Fruit fly (Drosophila melanogaster) whole organism, prepupa: ENCODE measurements around the gene MCTS1.

ENCODE experiments used
- Blimp-1 ChIP-seq: fragments of 200-800 bp; sonication (Bioruptor generic); optimal IDR thresholded peaks from 3 replicates; lab custom pipeline; 2017; ENCODE audit warnings: missing biosample characterization, missing genetic modification characterization, mild to moderate bottlenecking, moderate library complexity, missing genetic modification reagents
- CG10631 ChIP-seq: fragments of 200-800 bp; sonication (Bioruptor generic); optimal IDR thresholded peaks from 2 replicates; lab custom pipeline; 2016; ENCODE audit warnings: missing biosample characterization, missing genetic modification characterization
- CG11294 ChIP-seq: fragments of 200-800 bp; sonication (Bioruptor generic); IDR thresholded peaks from 2 replicates; pipeline ENCODE4 v1.3.6; 2022; ENCODE audit warnings: missing biosample characterization, missing genetic modification characterization
- CG11762 ChIP-seq: fragments of 200-800 bp; sonication (Bioruptor generic); optimal IDR thresholded peaks from 3 replicates; lab custom pipeline; 2016; ENCODE audit warnings: missing biosample characterization, missing genetic modification characterization; ENCODE audit not compliant: insufficient read depth
- CG15336 ChIP-seq: fragments of 200-800 bp; sonication (Bioruptor generic); IDR thresholded peaks from 2 replicates; pipeline ENCODE4 v1.3.6; 2022; ENCODE audit warnings: missing biosample characterization, missing genetic modification characterization
- CG1621 ChIP-seq: fragments of 200-800 bp; sonication (Bioruptor generic); optimal IDR thresholded peaks from 3 replicates; lab custom pipeline; 2018; ENCODE audit warnings: missing biosample characterization, mild to moderate bottlenecking, missing genetic modification characterization
- CG16779 ChIP-seq: fragments of 200-800 bp; sonication (Bioruptor generic); optimal IDR thresholded peaks from 3 replicates; lab custom pipeline; 2017; ENCODE audit warnings: missing biosample characterization, mild to moderate bottlenecking, missing genetic modification characterization
- CG31627 ChIP-seq: fragments of 200-800 bp; sonication (Bioruptor generic); optimal IDR thresholded peaks from 3 replicates; lab custom pipeline; 2016; ENCODE audit warnings: missing biosample characterization, missing genetic modification characterization
- CG4318 ChIP-seq: fragments of 200-800 bp; sonication (Bioruptor generic); optimal IDR thresholded peaks from 3 replicates; lab custom pipeline; 2017; ENCODE audit warnings: missing biosample characterization, mild to moderate bottlenecking, missing genetic modification characterization
- CG6163 ChIP-seq: fragments of 200-800 bp; sonication (Bioruptor generic); IDR thresholded peaks from 3 replicates; pipeline ENCODE4 v1.3.6; 2022; ENCODE audit warnings: missing biosample characterization, missing genetic modification characterization
- CG6276 ChIP-seq: fragments of 200-800 bp; sonication (Bioruptor generic); optimal IDR thresholded peaks from 2 replicates; lab custom pipeline; 2017; ENCODE audit warnings: missing biosample characterization, mild to moderate bottlenecking, missing genetic modification characterization
- CG6792 ChIP-seq: fragments of 200-800 bp; sonication (Bioruptor generic); optimal IDR thresholded peaks from 3 replicates; lab custom pipeline; 2016; ENCODE audit warnings: missing biosample characterization, missing genetic modification characterization
- CG6808 ChIP-seq: fragments of 200-800 bp; sonication (Bioruptor generic); optimal IDR thresholded peaks from 3 replicates; lab custom pipeline; 2017; ENCODE audit warnings: missing biosample characterization, missing genetic modification characterization, mild to moderate bottlenecking, moderate library complexity, missing genetic modification reagents
- CG6854 ChIP-seq: fragments of 200-800 bp; sonication (Bioruptor generic); optimal IDR thresholded peaks from 2 replicates; lab custom pipeline; 2017; ENCODE audit warnings: missing biosample characterization, mild to moderate bottlenecking, missing genetic modification characterization
- CG7368 ChIP-seq: fragments of 200-800 bp; sonication (Bioruptor generic); optimal IDR thresholded peaks from 3 replicates; lab custom pipeline; 2016; ENCODE audit warnings: missing biosample characterization, missing genetic modification characterization
- CG8319 ChIP-seq: fragments of 200-800 bp; sonication (Bioruptor generic); optimal IDR thresholded peaks from 3 replicates; lab custom pipeline; 2016; ENCODE audit warnings: missing biosample characterization, missing genetic modification characterization
- CG9139 ChIP-seq: fragments of 200-800 bp; sonication (Bioruptor generic); optimal IDR thresholded peaks from 3 replicates; lab custom pipeline; 2017; ENCODE audit warnings: missing biosample characterization, mild to moderate bottlenecking, missing genetic modification characterization
- Eip75B ChIP-seq: fragments of 200-800 bp; sonication (Bioruptor generic); optimal IDR thresholded peaks from 3 replicates; lab custom pipeline; 2016; ENCODE audit warnings: missing biosample characterization, missing genetic modification characterization
- Eip78C ChIP-seq: fragments of 200-800 bp; sonication (Bioruptor generic); peaks from one replicate; lab custom pipeline; 2016; ENCODE audit warnings: missing biosample characterization, missing genetic modification characterization
- Eip93F ChIP-seq: fragments of 200-800 bp; sonication (Bioruptor generic); optimal IDR thresholded peaks from 2 replicates; lab custom pipeline; 2016; ENCODE audit warnings: missing biosample characterization, mild to moderate bottlenecking, missing genetic modification characterization
- Ets21C ChIP-seq: fragments of 200-800 bp; sonication (Bioruptor generic); optimal IDR thresholded peaks from 3 replicates; lab custom pipeline; 2016; ENCODE audit warnings: missing biosample characterization, missing genetic modification characterization
- Gug ChIP-seq: fragments of 200-800 bp; sonication (Bioruptor generic); IDR thresholded peaks from 2 replicates; pipeline ENCODE4 v1.3.6; 2022; ENCODE audit warnings: missing biosample characterization, missing genetic modification characterization
- Hr38 ChIP-seq: sonication (Bioruptor generic); optimal IDR thresholded peaks from 2 replicates; lab custom pipeline; 2016; ENCODE audit warnings: missing biosample characterization, missing genetic modification characterization
- Hr39 ChIP-seq: fragments of 200-800 bp; sonication (Bioruptor generic); optimal IDR thresholded peaks from 2 replicates; lab custom pipeline; 2016; ENCODE audit warnings: missing biosample characterization, missing genetic modification characterization
- Hr4 ChIP-seq: fragments of 200-800 bp; sonication (Bioruptor generic); optimal IDR thresholded peaks from 3 replicates; lab custom pipeline; 2016; ENCODE audit warnings: missing biosample characterization, missing genetic modification characterization
- OdsH ChIP-seq: fragments of 200-800 bp; sonication (Bioruptor generic); optimal IDR thresholded peaks from 3 replicates; lab custom pipeline; 2016; ENCODE audit warnings: missing biosample characterization, missing genetic modification characterization
- Smox ChIP-seq: fragments of 200-800 bp; sonication (Bioruptor generic); optimal IDR thresholded peaks from 3 replicates; lab custom pipeline; 2016; ENCODE audit warnings: missing biosample characterization, missing genetic modification characterization
- Sox102F ChIP-seq: fragments of 200-800 bp; sonication (Bioruptor generic); optimal IDR thresholded peaks from 2 replicates; lab custom pipeline; 2016; ENCODE audit warnings: missing biosample characterization, mild to moderate bottlenecking, missing genetic modification characterization
- Sox14 ChIP-seq: fragments of 200-800 bp; sonication (Bioruptor generic); optimal IDR thresholded peaks from 3 replicates; lab custom pipeline; 2016; ENCODE audit warnings: missing biosample characterization, missing genetic modification characterization
- Sox15 ChIP-seq: fragments of 200-800 bp; sonication (Bioruptor generic); optimal IDR thresholded peaks from 3 replicates; lab custom pipeline; 2016; ENCODE audit warnings: missing biosample characterization, missing genetic modification characterization
- achi ChIP-seq: fragments of 200-800 bp; sonication (Bioruptor generic); optimal IDR thresholded peaks from 3 replicates; lab custom pipeline; 2016; ENCODE audit warnings: missing biosample characterization, missing genetic modification characterization
- dac ChIP-seq: fragments of 200-800 bp; sonication (Bioruptor generic); optimal IDR thresholded peaks from 2 replicates; lab custom pipeline; 2017; ENCODE audit warnings: missing biosample characterization, mild to moderate bottlenecking, missing genetic modification characterization
- dsx ChIP-seq: fragments of 200-800 bp; optimal IDR thresholded peaks from 3 replicates; lab custom pipeline; 2019; ENCODE audit warnings: missing biosample characterization, mild to moderate bottlenecking, missing genetic modification characterization, moderate library complexity; ENCODE audit not compliant: poor library complexity, severe bottlenecking
- eg ChIP-seq: fragments of 200-800 bp; sonication (Bioruptor generic); IDR thresholded peaks from 3 replicates; pipeline ENCODE4 v1.3.6; 2022; ENCODE audit warnings: missing biosample characterization, missing genetic modification characterization
- fd59A ChIP-seq: fragments of 200-800 bp; sonication (Bioruptor generic); optimal IDR thresholded peaks from 2 replicates; lab custom pipeline; 2017; ENCODE audit warnings: missing biosample characterization, mild to moderate bottlenecking, missing genetic modification characterization, missing genetic modification reagents
- fd85E ChIP-seq: fragments of 200-800 bp; sonication (Bioruptor generic); optimal IDR thresholded peaks from 3 replicates; lab custom pipeline; 2016; ENCODE audit warnings: missing biosample characterization, missing genetic modification characterization
- fkh ChIP-seq: fragments of 200-800 bp; sonication (Bioruptor generic); optimal IDR thresholded peaks from 3 replicates; lab custom pipeline; 2017; ENCODE audit warnings: missing biosample characterization, mild to moderate bottlenecking, missing genetic modification characterization, moderate library complexity
- lz ChIP-seq: fragments of 200-800 bp; sonication (Bioruptor generic); optimal IDR thresholded peaks from 3 replicates; lab custom pipeline; 2016; ENCODE audit warnings: missing biosample characterization, missing genetic modification characterization
- pdm3 ChIP-seq: fragments of 200-800 bp; sonication (Bioruptor generic); optimal IDR thresholded peaks from 3 replicates; lab custom pipeline; 2016; ENCODE audit warnings: missing biosample characterization, missing genetic modification characterization
- salr ChIP-seq, 2 experiments: fragments of 200-800 bp; sonication (Bioruptor generic); optimal IDR thresholded peaks; 3 replicates each; lab custom pipeline; 2016 to 2018; ENCODE audit warnings: missing biosample characterization in 2 of 2, missing genetic modification characterization in 2 of 2, mild to moderate bottlenecking in 1 of 2
- spab ChIP-seq: fragments of 200-800 bp; sonication (Bioruptor generic); optimal IDR thresholded peaks from 2 replicates; lab custom pipeline; 2017; ENCODE audit warnings: missing biosample characterization, mild to moderate bottlenecking, missing genetic modification characterization, missing genetic modification reagents
- ss ChIP-seq, 2 experiments: fragments of 200-800 bp; sonication (Bioruptor generic); optimal IDR thresholded peaks; 2 replicates in 1 of 2; 3 replicates in 1 of 2; lab custom pipeline; 2017 to 2018; ENCODE audit warnings: mild to moderate bottlenecking in 2 of 2, missing biosample characterization in 2 of 2, missing genetic modification characterization in 2 of 2, moderate library complexity in 1 of 2
- svp ChIP-seq: fragments of 200-800 bp; sonication (Bioruptor generic); peaks from one replicate; lab custom pipeline; 2016; ENCODE audit warnings: missing biosample characterization, missing genetic modification characterization
- topi ChIP-seq: fragments of 200-800 bp; sonication (Bioruptor generic); optimal IDR thresholded peaks from 3 replicates; lab custom pipeline; 2016; ENCODE audit warnings: missing biosample characterization, missing genetic modification characterization
- vri ChIP-seq: fragments of 200-800 bp; sonication (Bioruptor generic); optimal IDR thresholded peaks from 3 replicates; lab custom pipeline; 2016; ENCODE audit warnings: missing biosample characterization, mild to moderate bottlenecking, missing genetic modification characterization

Gene MCTS1

dm6 chrX:6030010-6030409, 7.7 kb upstream of the MCTS1 start (continued):
- TF ChIP-seq CG6854 (GFP tag; lab: Kevin White, UChicago) (peak; percentile 41), fd59A (GFP tag; lab: Kevin White, UChicago) (no peak), fkh (GFP tag; lab: Kevin White, UChicago) (no peak), vri (peak; percentile 44), CG15336 (GFP tag; lab: Robert Waterston, UW) (no peak), Ets21C (GFP tag; lab: Kevin White, UChicago) (peak; percentile 61), CG6808 (GFP tag; lab: Kevin White, UChicago) (no peak), dac (GFP tag; lab: Kevin White, UChicago) (no peak), CG7368 (GFP tag; lab: Kevin White, UChicago) (no peak), Sox15 (peak; percentile 10), CG6792 (GFP tag; lab: Kevin White, UChicago) (peak; percentile 50), Hr38 (GFP tag; lab: Kevin White, UChicago) (no peak), CG9139 (GFP tag; lab: Kevin White, UChicago) (no peak), salr (GFP tag; optimal IDR thresholded peaks at IDR 0.05; lab: Kevin White, UChicago) (no peak), dsx (GFP tag; lab: Kevin White, UChicago) (no peak), spab (GFP tag; lab: Kevin White, UChicago) (no peak), Eip75B (GFP tag; lab: Kevin White, UChicago) (peak; percentile 39), Sox102F (GFP tag; lab: Kevin White, UChicago) (peak; percentile 70), fd85E (GFP tag; lab: Kevin White, UChicago) (no peak), CG8319 (GFP tag; lab: Kevin White, UChicago) (no peak), Sox14 (no peak), CG16779 (tag; lab: Kevin White, UChicago) (no peak), pdm3 (GFP tag; lab: Kevin White, UChicago) (peak; percentile 34), OdsH (GFP tag; lab: Kevin White, UChicago) (peak; percentile 8), CG6163 (GFP tag; lab: Robert Waterston, UW) (peak; percentile 37; the same call in 1 of the 3 replicates), Smox (GFP tag; lab: Kevin White, UChicago) (peak; percentile 70), topi (peak; percentile 82)

- TF ChIP-seq topi (no peak), CG6854 (GFP tag; lab: Kevin White, UChicago) (no peak), CG4318 (GFP tag; lab: Kevin White, UChicago) (no peak), achi (GFP tag; lab: Kevin White, UChicago) (no peak), spab (GFP tag; lab: Kevin White, UChicago) (no peak), Hr39 (GFP tag; lab: Kevin White, UChicago) (no peak)
These were observed 7.1 kb upstream of the MCTS1 start for dm6 chrX:6030593-6030992.

- TF ChIP-seq eg (GFP tag; lab: Robert Waterston, UW) (no peak), Eip75B (GFP tag; lab: Kevin White, UChicago) (peak; percentile 30), CG10631 (peak; percentile 35), Sox15 (peak; percentile 5), spab (GFP tag; lab: Kevin White, UChicago) (peak; percentile 33), Ets21C (GFP tag; lab: Kevin White, UChicago) (peak; percentile 28), CG6163 (GFP tag; lab: Robert Waterston, UW) (peak; percentile 56), CG1621 (tag; lab: Kevin White, UChicago) (peak; percentile 38), Gug (GFP tag; lab: Robert Waterston, UW) (no peak), fd85E (GFP tag; lab: Kevin White, UChicago) (no peak), fkh (GFP tag; lab: Kevin White, UChicago) (no peak), Eip78C (peak; percentile 84), Blimp-1 (GFP tag; lab: Kevin White, UChicago) (no peak), pdm3 (GFP tag; lab: Kevin White, UChicago) (peak; percentile 34), ss (GFP tag; optimal IDR thresholded peaks at IDR 0.05; lab: Kevin White, UChicago) (peak in 1 of 2 experiments; percentile 42), Hr4 (GFP tag; lab: Kevin White, UChicago) (no peak), svp (peak; percentile 79), Hr39 (GFP tag; lab: Kevin White, UChicago) (peak; percentile 58), salr (GFP tag; optimal IDR thresholded peaks at IDR 0.05; lab: Kevin White, UChicago) (no peak), CG8319 (GFP tag; lab: Kevin White, UChicago) (peak; percentile 17), CG11762 (no peak), vri (peak; percentile 46), CG6276 (GFP tag; lab: Kevin White, UChicago) (no peak), CG7368 (GFP tag; lab: Kevin White, UChicago) (peak; percentile 28), CG6808 (GFP tag; lab: Kevin White, UChicago) (peak; percentile 50), Eip93F (no peak), CG31627 (peak; percentile 59), lz (peak; percentile 52), CG9139 (GFP tag; lab: Kevin White, UChicago) (no peak), CG11294 (no peak), achi (GFP tag; lab: Kevin White, UChicago) (peak; percentile 36)
These were observed 6.0 kb upstream of the MCTS1 start for dm6 chrX:6031692-6032091.
